Fruit fly (Drosophila melanogaster) whole organism, embryonic: ENCODE results near the gene CG15473.

Source experiments
- Ada2b ChIP-seq: fragments of 200-800 bp; sonication (Bioruptor generic); IDR thresholded peaks from 2 replicates; pipeline ENCODE4 v1.3.6; 2022; ENCODE audit warnings: missing biosample characterization, missing genetic modification characterization
- Antp ChIP-seq: fragments of 200-800 bp; sonication (Bioruptor generic); optimal IDR thresholded peaks from 3 replicates; lab custom pipeline; 2016; ENCODE audit warnings: missing biosample characterization, missing genetic modification characterization
- Asciz ChIP-seq: fragments of 200-800 bp; sonication (Bioruptor generic); optimal IDR thresholded peaks from 2 replicates; lab custom pipeline; 2017; ENCODE audit warnings: missing biosample characterization, mild to moderate bottlenecking, missing genetic modification characterization, missing genetic modification reagents
- Atf6 ChIP-seq: fragments of 200-800 bp; sonication (Bioruptor generic); IDR thresholded peaks from 2 replicates; pipeline ENCODE4 v1.3.6; 2022; ENCODE audit warnings: missing biosample characterization, missing genetic modification characterization
- Bgb ChIP-seq: fragments of 200-800 bp; sonication (Bioruptor generic); IDR thresholded peaks from 2 replicates; pipeline ENCODE4 v1.3.6; 2022; ENCODE audit warnings: missing biosample characterization, missing genetic modification characterization; ENCODE audit not compliant: partially characterized antibody
- Bteb2 ChIP-seq: fragments of 200-800 bp; sonication (Bioruptor generic); optimal IDR thresholded peaks from 2 replicates; lab custom pipeline; 2016; ENCODE audit warnings: missing biosample characterization, missing genetic modification characterization
- CG11398 ChIP-seq: fragments of 200-800 bp; sonication (Bioruptor generic); optimal IDR thresholded peaks from 2 replicates; lab custom pipeline; 2016; ENCODE audit warnings: missing biosample characterization, missing genetic modification characterization
- CG11695 ChIP-seq: fragments of 200-800 bp; sonication (Bioruptor generic); IDR thresholded peaks from 3 replicates; pipeline ENCODE4 v1.3.6; 2022; ENCODE audit warnings: missing biosample characterization, missing genetic modification characterization
- CG12071 ChIP-seq: fragments of 200-800 bp; sonication (Bioruptor generic); optimal IDR thresholded peaks from 3 replicates; lab custom pipeline; 2018; ENCODE audit warnings: missing biosample characterization, mild to moderate bottlenecking, missing genetic modification characterization
- CG12744 ChIP-seq: fragments of 200-800 bp; sonication (Bioruptor generic); optimal IDR thresholded peaks from 2 replicates; lab custom pipeline; 2016; ENCODE audit warnings: missing biosample characterization, missing genetic modification characterization
- CG14667 ChIP-seq: fragments of 200-800 bp; sonication (Bioruptor generic); IDR thresholded peaks from 2 replicates; pipeline ENCODE4 v1.3.6; 2022; ENCODE audit warnings: missing biosample characterization, missing genetic modification characterization
- CG17612 ChIP-seq: fragments of 200-800 bp; sonication (Bioruptor generic); IDR thresholded peaks from 2 replicates; pipeline ENCODE4 v1.3.6; 2022; ENCODE audit warnings: missing biosample characterization, missing genetic modification characterization
- CG17829 ChIP-seq: fragments of 200-800 bp; optimal IDR thresholded peaks from 2 replicates; lab custom pipeline; 2019; ENCODE audit warnings: missing biosample characterization, mild to moderate bottlenecking, missing genetic modification characterization, moderate library complexity
- CG18599 ChIP-seq: fragments of 200-800 bp; sonication (Bioruptor generic); optimal IDR thresholded peaks from 3 replicates; lab custom pipeline; 2017; ENCODE audit warnings: missing biosample characterization, missing genetic modification characterization, mild to moderate bottlenecking, moderate library complexity, missing genetic modification reagents
- CG2116 ChIP-seq: fragments of 200-800 bp; sonication (Bioruptor generic); optimal IDR thresholded peaks from 3 replicates; lab custom pipeline; 2018; ENCODE audit warnings: missing biosample characterization, mild to moderate bottlenecking, missing genetic modification characterization
- CG3281 ChIP-seq: fragments of 200-800 bp; sonication (Bioruptor generic); optimal IDR thresholded peaks from 3 replicates; lab custom pipeline; 2017; ENCODE audit warnings: missing biosample characterization, mild to moderate bottlenecking, missing genetic modification characterization
- CG33557 ChIP-seq: fragments of 200-800 bp; sonication (Bioruptor generic); optimal IDR thresholded peaks from 2 replicates; lab custom pipeline; 2019; ENCODE audit warnings: missing biosample characterization, mild to moderate bottlenecking, missing genetic modification characterization, moderate library complexity
- CG6683 ChIP-seq: fragments of 200-800 bp; sonication (Bioruptor generic); optimal IDR thresholded peaks from 2 replicates; lab custom pipeline; 2017; ENCODE audit warnings: missing biosample characterization, mild to moderate bottlenecking, missing genetic modification characterization, missing genetic modification reagents
- CG6813 ChIP-seq: fragments of 200-800 bp; sonication (Bioruptor generic); optimal IDR thresholded peaks from 2 replicates; lab custom pipeline; 2017; ENCODE audit warnings: missing biosample characterization, missing genetic modification characterization, mild to moderate bottlenecking, moderate library complexity, missing genetic modification reagents
- CG7839 ChIP-seq: fragments of 200-800 bp; sonication (Bioruptor generic); optimal IDR thresholded peaks from 3 replicates; lab custom pipeline; 2018; ENCODE audit warnings: missing biosample characterization, mild to moderate bottlenecking, missing genetic modification characterization, moderate library complexity
- Camta ChIP-seq: fragments of 200-800 bp; sonication (Bioruptor generic); optimal IDR thresholded peaks from 2 replicates; lab custom pipeline; 2016; ENCODE audit warnings: missing biosample characterization, missing genetic modification characterization
- Doc3 ChIP-seq: fragments of 200-800 bp; sonication (Bioruptor generic); IDR thresholded peaks from 3 replicates; pipeline ENCODE4 v1.3.6; 2022; ENCODE audit warnings: missing biosample characterization, missing genetic modification characterization; ENCODE audit not compliant: partially characterized antibody
- Ets65A ChIP-seq: fragments of 200-800 bp; sonication (Bioruptor generic); peaks from one replicate; lab custom pipeline; 2016; ENCODE audit warnings: missing biosample characterization, missing genetic modification characterization
- Fer1 ChIP-seq: fragments of 200-800 bp; sonication (Bioruptor generic); optimal IDR thresholded peaks from 2 replicates; lab custom pipeline; 2017; ENCODE audit warnings: missing biosample characterization, mild to moderate bottlenecking, missing genetic modification characterization
- Fer3 ChIP-seq: fragments of 200-800 bp; sonication (Bioruptor generic); optimal IDR thresholded peaks from 2 replicates; lab custom pipeline; 2018; ENCODE audit warnings: missing biosample characterization, mild to moderate bottlenecking, missing genetic modification characterization, moderate library complexity
- HHEX ChIP-seq: fragments of 200-800 bp; sonication (Bioruptor generic); optimal IDR thresholded peaks from 3 replicates; lab custom pipeline; 2017; ENCODE audit warnings: missing biosample characterization, mild to moderate bottlenecking, missing genetic modification characterization, missing genetic modification reagents
- HmgD ChIP-seq: fragments of 200-800 bp; sonication (Bioruptor generic); optimal IDR thresholded peaks from 3 replicates; lab custom pipeline; 2016; ENCODE audit warnings: missing biosample characterization, missing genetic modification characterization
- Kr ChIP-seq: fragments of 200-800 bp; sonication (Bioruptor generic); optimal IDR thresholded peaks from 2 replicates; lab custom pipeline; 2017; ENCODE audit warnings: missing biosample characterization, mild to moderate bottlenecking, missing genetic modification characterization
- Lpt ChIP-seq: fragments of >200 bp; optimal IDR thresholded peaks from 2 replicates; lab custom pipeline; 2018; ENCODE audit warnings: missing biosample characterization, missing genetic modification characterization
- MBD-R2 ChIP-seq: fragments of 200-800 bp; sonication (Bioruptor generic); IDR thresholded peaks from 2 replicates; pipeline ENCODE4 v1.3.6; 2022; ENCODE audit warnings: missing biosample characterization, missing genetic modification characterization
- NK7.1 ChIP-seq: fragments of 200-800 bp; sonication (Bioruptor generic); optimal IDR thresholded peaks from 3 replicates; lab custom pipeline; 2016; ENCODE audit warnings: missing biosample characterization, missing genetic modification characterization
- Ptx1 ChIP-seq: fragments of 200-800 bp; sonication (Bioruptor generic); IDR thresholded peaks from 2 replicates; pipeline ENCODE4 v1.3.6; 2022; ENCODE audit warnings: missing biosample characterization, missing genetic modification characterization
- Rfx ChIP-seq: fragments of 200-800 bp; sonication (Bioruptor generic); IDR thresholded peaks from 2 replicates; pipeline ENCODE4 v1.3.6; 2022; ENCODE audit warnings: missing biosample characterization, missing genetic modification characterization
- Trl ChIP-seq, 3 experiments: fragments of >200 bp in 2 of 3; fragments of 200-800 bp in 1 of 3; sonication (Bioruptor generic) in 1 of 3; optimal IDR thresholded peaks; 2 replicates in 1 of 3; 3 replicates in 2 of 3; lab custom pipeline; 2016 to 2017; ENCODE audit warnings: missing biosample characterization in 1 of 3, missing genetic modification characterization in 1 of 3
- ap ChIP-seq: fragments of 200-800 bp; sonication (Bioruptor generic); IDR thresholded peaks from 2 replicates; pipeline ENCODE4 v1.3.6; 2022; ENCODE audit warnings: missing biosample characterization, missing genetic modification characterization
- bigmax ChIP-seq: fragments of 200-800 bp; sonication (Bioruptor generic); optimal IDR thresholded peaks from 2 replicates; lab custom pipeline; 2018; ENCODE audit warnings: missing biosample characterization, mild to moderate bottlenecking, missing genetic modification characterization
- caup ChIP-seq: fragments of 200-800 bp; sonication (Bioruptor generic); optimal IDR thresholded peaks from 3 replicates; lab custom pipeline; 2017; ENCODE audit warnings: missing biosample characterization, mild to moderate bottlenecking, missing genetic modification characterization, moderate library complexity; ENCODE audit not compliant: severe bottlenecking
- dm ChIP-seq: fragments of 200-800 bp; sonication (Bioruptor generic); optimal IDR thresholded peaks from 3 replicates; lab custom pipeline; 2016; ENCODE audit warnings: missing biosample characterization, missing genetic modification characterization
- dmrt99B ChIP-seq: fragments of 200-800 bp; sonication (Bioruptor generic); optimal IDR thresholded peaks from 2 replicates; lab custom pipeline; 2018; ENCODE audit warnings: missing biosample characterization, mild to moderate bottlenecking, missing genetic modification characterization, moderate library complexity
- gfzf ChIP-seq: fragments of 200-800 bp; sonication (Bioruptor generic); optimal IDR thresholded peaks from 2 replicates; lab custom pipeline; 2016; ENCODE audit warnings: missing biosample characterization, mild to moderate bottlenecking, missing genetic modification characterization, moderate library complexity
- kay ChIP-seq: fragments of 200-800 bp; sonication (Bioruptor generic); optimal IDR thresholded peaks from 2 replicates; lab custom pipeline; 2016; ENCODE audit warnings: missing biosample characterization, missing genetic modification characterization
- luna ChIP-seq: fragments of 200-800 bp; sonication (Bioruptor generic); optimal IDR thresholded peaks from 2 replicates; lab custom pipeline; 2016; ENCODE audit warnings: missing biosample characterization, missing genetic modification characterization
- mld ChIP-seq: fragments of 200-800 bp; sonication (Bioruptor generic); IDR thresholded peaks from 3 replicates; pipeline ENCODE4 v1.3.6; 2022; ENCODE audit warnings: missing biosample characterization, missing genetic modification characterization; ENCODE audit not compliant: partially characterized antibody
- odd ChIP-seq: fragments of 200-800 bp; sonication (Bioruptor generic); optimal IDR thresholded peaks from 2 replicates; lab custom pipeline; 2017; ENCODE audit warnings: missing biosample characterization, mild to moderate bottlenecking, missing genetic modification characterization
- p53 ChIP-seq: fragments of 200-800 bp; sonication (Bioruptor generic); optimal IDR thresholded peaks from 2 replicates; lab custom pipeline; 2016; ENCODE audit warnings: missing biosample characterization, missing genetic modification characterization
- pnt ChIP-seq: fragments of 200-800 bp; sonication (Bioruptor generic); optimal IDR thresholded peaks from 3 replicates; lab custom pipeline; 2016; ENCODE audit warnings: missing biosample characterization, missing genetic modification characterization
- rib ChIP-seq: fragments of 200-800 bp; sonication (Bioruptor generic); IDR thresholded peaks from 2 replicates; pipeline ENCODE4 v1.3.6; 2022; ENCODE audit warnings: missing biosample characterization, missing genetic modification characterization
- tio ChIP-seq: fragments of 200-800 bp; sonication (Bioruptor generic); optimal IDR thresholded peaks from 2 replicates; lab custom pipeline; 2017; ENCODE audit warnings: missing biosample characterization, missing genetic modification characterization, inconsistent platforms
- unpg ChIP-seq: fragments of 200-800 bp; sonication (Bioruptor generic); optimal IDR thresholded peaks from 3 replicates; lab custom pipeline; 2018; ENCODE audit warnings: missing biosample characterization, mild to moderate bottlenecking, missing genetic modification characterization, moderate library complexity
- wor ChIP-seq: fragments of 200-800 bp; sonication (Bioruptor generic); IDR thresholded peaks from 2 replicates; pipeline ENCODE4 v1.3.6; 2022; ENCODE audit warnings: missing biosample characterization, missing genetic modification characterization

Gene CG15473

dm6 chrX:4610481-4610880 lies 43.8 kb downstream of the CG15473 start (continued):
- TF ChIP-seq kay (GFP tag; lab: Kevin White, UChicago) (no peak), tio (GFP tag; lab: Kevin White, UChicago) (peak; percentile 11), CG6683 (GFP tag; lab: Kevin White, UChicago) (peak; percentile 5), Ada2b (no peak), Rfx (GFP tag; lab: Robert Waterston, UW) (no peak; the same call in 1 of the 2 replicates), Ptx1 (0 out of 2 replicates have a peak, but pooled peaks have one; percentile 5), CG2116 (GFP tag; lab: Kevin White, UChicago) (no peak), mld (GFP tag; lab: Robert Waterston, UW) (no peak), CG11695 (GFP tag; lab: Robert Waterston, UW) (no peak), Kr (GFP tag; lab: Kevin White, UChicago) (no peak), Antp (no peak), Fer3 (tag; lab: Kevin White, UChicago) (peak; percentile 48), Camta (GFP tag; lab: Kevin White, UChicago) (peak; percentile 40), gfzf (no peak), Ets65A (GFP tag; lab: Kevin White, UChicago) (peak; percentile 82), CG11398 (GFP tag; lab: Kevin White, UChicago) (no peak), dmrt99B (tag; lab: Kevin White, UChicago) (peak; percentile 17), CG3281 (peak; percentile 62), p53 (GFP tag; lab: Kevin White, UChicago) (no peak), wor (GFP tag; lab: Robert Waterston, UW) (no peak), caup (peak; percentile 63), CG6813 (GFP tag; lab: Kevin White, UChicago) (peak; percentile 39), Atf6 (GFP tag; lab: Robert Waterston, UW) (no peak), unpg (no peak), rib (GFP tag; lab: Robert Waterston, UW) (0 out of 2 replicates have a peak, but pooled peaks have one; percentile 36), Fer1 (GFP tag; lab: Kevin White, UChicago) (peak; percentile 59), Trl (optimal IDR thresholded peaks at IDR 0.05; lab: Kevin White, UChicago) (no peak), Trl (GFP tag; optimal IDR thresholded peaks at IDR 0.05; lab: Kevin White, UChicago) (peak; percentile 28), Bteb2 (GFP tag; lab: Kevin White, UChicago) (no peak), MBD-R2 (GFP tag; lab: Robert Waterston, UW) (no peak), CG33557 (GFP tag; lab: Kevin White, UChicago) (no peak), bigmax (GFP tag; lab: Kevin White, UChicago) (no peak), CG7839 (tag; lab: Kevin White, UChicago) (no peak), CG14667 (GFP tag; lab: Robert Waterston, UW) (no peak), Lpt (GFP tag; lab: Kevin White, UChicago) (no peak), CG12744 (GFP tag; lab: Kevin White, UChicago) (no peak), Bgb (GFP tag; lab: Robert Waterston, UW) (no peak), CG18599 (GFP tag; lab: Kevin White, UChicago) (peak; percentile 80), ap (GFP tag; lab: Robert Waterston, UW) (no peak), dm (GFP tag; lab: Kevin White, UChicago) (no peak), pnt (GFP tag; lab: Kevin White, UChicago) (no peak), Asciz (no peak), odd (GFP tag; lab: Kevin White, UChicago) (no peak), Doc3 (GFP tag; lab: Robert Waterston, UW) (no peak), HmgD (no peak), HHEX (GFP tag; lab: Kevin White, UChicago) (peak; percentile 43), NK7.1 (peak; percentile 34), CG17829 (tag; lab: Kevin White, UChicago) (no peak), CG12071 (GFP tag; lab: Kevin White, UChicago) (peak; percentile 57), CG17612 (GFP tag; lab: Robert Waterston, UW) (no peak), luna (GFP tag; lab: Kevin White, UChicago) (peak; percentile 3)
